Worm (Caenorhabditis elegans): Measurements from ENCODE around the gene faah-6.

DNA sequence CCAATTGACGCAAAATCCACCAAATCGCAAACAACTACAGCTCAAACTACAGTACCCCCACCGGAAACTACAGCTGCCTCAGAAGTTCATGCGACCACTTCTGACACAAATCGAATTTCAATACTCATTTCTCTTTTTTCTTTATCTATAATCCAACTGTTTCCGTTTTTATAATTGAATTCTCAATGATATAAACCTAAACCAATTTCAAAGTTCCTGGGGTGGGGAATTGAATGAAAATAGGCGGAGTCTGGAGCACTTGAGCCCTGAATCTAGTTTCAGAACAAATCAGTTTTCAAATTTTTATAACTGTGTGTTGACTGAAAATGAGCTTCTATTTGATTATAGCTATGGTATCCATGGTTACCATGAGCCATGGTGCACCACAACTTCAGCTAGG is 46.0 kb downstream of the faah-6 start, which contains the start of gene Y41C4A.6:
- TF ChIP-seq T20F7.1 (GFP tag; optimal IDR thresholded peaks at IDR 0.05) (no peak), ceh-82 (tag; optimal IDR thresholded peaks at IDR 0.05) (no peak), nhr-77 (tag; optimal IDR thresholded peaks at IDR 0.05) (no peak), unc-62 (GFP tag; optimal IDR thresholded peaks at IDR 0.05 in 1 of 2) (no peak), unc-62 (tag; optimal IDR thresholded peaks at IDR 0.05) (no peak), saeg-2 (GFP tag; IDR thresholded peaks at IDR 0.05) (no peak), spr-3 (GFP tag; optimal IDR thresholded peaks at IDR 0.05) (no peak), pha-4 (GFP tag; IDR thresholded peaks at IDR 0.05) (no peak), pha-4 (tag; optimal IDR thresholded peaks at IDR 0.05) (no peak), nhr-76 (tag; optimal IDR thresholded peaks at IDR 0.05) (no peak), aha-1 (tag) (no peak), lin-13 (GFP tag; optimal IDR thresholded peaks at IDR 0.05) (no peak), fos-1 (tag; optimal IDR thresholded peaks at IDR 0.05) (no peak)
